Worm (Caenorhabditis elegans): ENCODE measurements around the gene tbc-6.
A peak's percentile ranks its signal among the peaks of the same experiment; 100 is the strongest.

The tbc-6 gene

ce11 chrII:6821832-6822231 lies 26.1 kb upstream of the tbc-6 start (continued):
- peak in 1 of 2 experiments; percentile 28 for TF ChIP-seq unc-62 (GFP tag; optimal IDR thresholded peaks at IDR 0.05 in 1 of 2)
- no peak for TF ChIP-seq unc-62 (tag; optimal IDR thresholded peaks at IDR 0.05)
- no peak for TF ChIP-seq set-16 (GFP tag; IDR thresholded peaks at IDR 0.05)
- no peak for TF ChIP-seq jun-1 (tag; optimal IDR thresholded peaks at IDR 0.05)
- no peak for TF ChIP-seq ceh-44 (GFP tag; IDR thresholded peaks at IDR 0.05)
- TF ChIP-seq spr-3 (GFP tag; optimal IDR thresholded peaks at IDR 0.05) = no peak
- TF ChIP-seq mxl-2 (GFP tag; conservative IDR thresholded peaks at IDR 0.05) = no peak
- peak; percentile 15 for TF ChIP-seq hlh-11 (tag; optimal IDR thresholded peaks at IDR 0.05)
- no peak for TF ChIP-seq gei-8 (GFP tag; optimal IDR thresholded peaks at IDR 0.05)
- TF ChIP-seq T26A8.4 (GFP tag; IDR thresholded peaks at IDR 0.05) = no peak
- no peak for TF ChIP-seq arid-1 (GFP tag; conservative IDR thresholded peaks at IDR 0.05)
- no peak for TF ChIP-seq tag-97 (GFP tag; IDR thresholded peaks at IDR 0.05)
- no peak for TF ChIP-seq hif-1 (tag; optimal IDR thresholded peaks at IDR 0.05)
- TF ChIP-seq Y5F2A.4 (GFP tag; optimal IDR thresholded peaks at IDR 0.05) = no peak
- no peak for TF ChIP-seq aly-2 (tag; optimal IDR thresholded peaks at IDR 0.05)
- TF ChIP-seq mes-2 (tag; optimal IDR thresholded peaks at IDR 0.05; ENCODE audit: poor library complexity, severe bottlenecking) = no peak
- TF ChIP-seq dmd-8 (GFP tag; IDR thresholded peaks at IDR 0.05) = no peak
- no peak for TF ChIP-seq zip-11 (GFP tag; IDR thresholded peaks at IDR 0.05)
- TF ChIP-seq Y48G9A.11 (GFP tag; IDR thresholded peaks at IDR 0.05) = no peak
- no peak for TF ChIP-seq F10B5.3 (tag; optimal IDR thresholded peaks at IDR 0.05)
- TF ChIP-seq nhr-111 (GFP tag; optimal IDR thresholded peaks at IDR 0.05) = no peak
- TF ChIP-seq ceh-82 (tag; optimal IDR thresholded peaks at IDR 0.05) = no peak
- TF ChIP-seq tra-1 (GFP tag; IDR thresholded peaks at IDR 0.05) = peak; percentile 86
- TF ChIP-seq nhr-48 (tag; optimal IDR thresholded peaks at IDR 0.05) = no peak
- 0 out of 2 replicates have a peak, but pooled peaks have one; percentile 21 for TF ChIP-seq php-3 (GFP tag; IDR thresholded peaks at IDR 0.05)
- TF ChIP-seq zag-1 (tag; optimal IDR thresholded peaks at IDR 0.05) = no peak
- TF ChIP-seq ZK337.2 (GFP tag; IDR thresholded peaks at IDR 0.05) = no peak
- peak; percentile 79 for TF ChIP-seq nhr-28 (tag; optimal IDR thresholded peaks at IDR 0.05)
- TF ChIP-seq daf-16 (GFP tag; optimal IDR thresholded peaks at IDR 0.05) = no peak
- TF ChIP-seq daf-16 (tag; optimal IDR thresholded peaks at IDR 0.05) = peak; percentile 61
- TF ChIP-seq dmd-6 (GFP tag; IDR thresholded peaks at IDR 0.05) = peak; percentile 66
- TF ChIP-seq dve-1 (tag; optimal IDR thresholded peaks at IDR 0.05; ENCODE audit: insufficient read depth) = peak; percentile 32
- TF ChIP-seq lin-13 (GFP tag; optimal IDR thresholded peaks at IDR 0.05) = no peak
- no peak for TF ChIP-seq spr-1 (tag; optimal IDR thresholded peaks at IDR 0.05)
- TF ChIP-seq unc-130 (GFP tag; optimal IDR thresholded peaks at IDR 0.05) = no peak
- no peak for TF ChIP-seq nhr-237 (tag; optimal IDR thresholded peaks at IDR 0.05)
- TF ChIP-seq fos-1 (tag; optimal IDR thresholded peaks at IDR 0.05) = no peak
- no peak for TF ChIP-seq saeg-2 (GFP tag; IDR thresholded peaks at IDR 0.05)
- TF ChIP-seq daf-19 (GFP tag; conservative IDR thresholded peaks at IDR 0.05) = no peak
- TF ChIP-seq snpc-1.2 (GFP tag; IDR thresholded peaks at IDR 0.05) = no peak
- TF ChIP-seq ZK546.5 (tag; optimal IDR thresholded peaks at IDR 0.05) = no peak
- no peak for TF ChIP-seq lin-29 (GFP tag; IDR thresholded peaks at IDR 0.05)
- no peak for TF ChIP-seq nhr-102 (tag; optimal IDR thresholded peaks at IDR 0.05)
- no peak for TF ChIP-seq mdl-1 (tag; optimal IDR thresholded peaks at IDR 0.05)
- no peak for TF ChIP-seq cey-2 (tag; optimal IDR thresholded peaks at IDR 0.05; ENCODE audit: borderline replicate concordance, insufficient read depth)
- no peak for TF ChIP-seq zip-2 (tag; optimal IDR thresholded peaks at IDR 0.05)
- TF ChIP-seq nhr-76 (tag; optimal IDR thresholded peaks at IDR 0.05) = no peak
- no peak for TF ChIP-seq lin-1 (GFP tag; IDR thresholded peaks at IDR 0.05)
- TF ChIP-seq daf-8 (GFP tag; IDR thresholded peaks at IDR 0.05) = no peak
- TF ChIP-seq R02D3.7 (tag; optimal IDR thresholded peaks at IDR 0.05) = no peak
- TF ChIP-seq nhr-10 (tag; optimal IDR thresholded peaks at IDR 0.05) = no peak
- no peak for TF ChIP-seq T20F7.1 (GFP tag; optimal IDR thresholded peaks at IDR 0.05)
- TF ChIP-seq D1046.2 (GFP tag; IDR thresholded peaks at IDR 0.05) = no peak

Data from whole organism, L4 larva.